Worm (Caenorhabditis elegans): ENCODE results near the gene K02F3.2.

Gene K02F3.2

DNA sequence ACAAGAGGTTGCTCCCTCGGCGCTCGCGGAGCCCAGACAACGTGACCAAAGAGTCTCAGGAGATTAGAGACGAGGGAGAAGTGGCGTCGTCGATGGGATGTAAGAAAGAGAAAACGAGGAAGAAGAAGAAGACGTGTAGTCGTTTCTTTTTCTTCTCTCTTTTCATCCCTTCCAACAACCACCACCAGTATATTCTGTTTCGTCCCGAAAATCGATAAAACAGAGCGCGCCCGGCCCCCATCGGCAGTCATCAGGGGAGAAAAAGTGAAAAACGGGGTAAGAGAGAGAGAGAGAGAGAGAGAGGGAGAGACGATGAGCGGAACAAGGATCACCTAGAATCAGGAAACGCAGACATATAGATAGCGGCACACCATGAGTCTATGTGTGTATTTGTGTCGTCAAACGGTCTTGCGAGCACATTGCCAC lies 42.2 kb downstream of the K02F3.2 start (continued):
- TF ChIP-seq dmd-9 (GFP tag; IDR thresholded peaks at IDR 0.05) = no peak
- TF ChIP-seq R02D3.7 (tag; optimal IDR thresholded peaks at IDR 0.05) = no peak
- TF ChIP-seq zag-1 (tag; optimal IDR thresholded peaks at IDR 0.05) = no peak
- no peak for TF ChIP-seq daf-19 (GFP tag; conservative IDR thresholded peaks at IDR 0.05)
- no peak for TF ChIP-seq madf-5 (GFP tag; IDR thresholded peaks at IDR 0.05)
- TF ChIP-seq rbr-2 (tag; optimal IDR thresholded peaks at IDR 0.05) = peak; percentile 88
- TF ChIP-seq mep-1 (tag; optimal IDR thresholded peaks at IDR 0.05) = peak; percentile 83
- TF ChIP-seq Y5F2A.4 (GFP tag; optimal IDR thresholded peaks at IDR 0.05) = no peak
- peak; percentile 88 for TF ChIP-seq hlh-30 (tag; optimal IDR thresholded peaks at IDR 0.05; ENCODE audit: insufficient read depth)
- TF ChIP-seq ceh-32 (tag; optimal IDR thresholded peaks at IDR 0.05; ENCODE audit: poor library complexity) = no peak
- TF ChIP-seq egl-27 (tag; optimal IDR thresholded peaks at IDR 0.05) = no peak
- TF ChIP-seq zfp-2 (tag; optimal IDR thresholded peaks at IDR 0.05) = no peak

DNA sequence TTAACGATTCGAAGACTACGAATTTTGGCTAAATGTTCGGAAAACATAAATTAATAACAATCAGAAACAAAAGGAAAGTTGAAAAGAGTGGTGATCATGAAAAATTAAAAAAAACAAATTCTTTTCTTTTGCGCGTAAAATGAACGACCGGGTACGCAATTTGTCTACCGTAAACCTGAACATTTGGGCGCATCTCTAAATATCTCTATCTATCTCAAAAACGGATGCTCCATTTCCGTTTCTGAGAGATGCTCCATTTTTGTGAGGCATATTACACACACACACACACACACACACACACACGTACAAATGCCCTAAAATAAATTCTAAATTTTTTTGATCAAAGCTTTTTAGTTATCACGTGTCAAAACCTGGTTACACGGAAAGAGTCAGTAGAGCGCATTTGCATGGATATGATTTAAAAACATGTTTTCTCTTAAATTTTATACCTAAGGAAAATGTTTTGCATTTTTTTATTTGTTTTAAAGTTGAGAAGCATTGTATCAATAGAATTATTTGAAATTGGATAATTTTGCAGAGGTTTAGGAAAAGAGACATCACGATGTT lies 43.4 kb downstream of the K02F3.2 start:
- no peak for TF ChIP-seq lin-15B (tag; optimal IDR thresholded peaks at IDR 0.05)
- no peak for TF ChIP-seq nhr-48 (tag; optimal IDR thresholded peaks at IDR 0.05)
- no peak for TF ChIP-seq F10B5.3 (tag; optimal IDR thresholded peaks at IDR 0.05)
- TF ChIP-seq fkh-10 (GFP tag; optimal IDR thresholded peaks at IDR 0.05) = no peak
- TF ChIP-seq D1046.2 (GFP tag; IDR thresholded peaks at IDR 0.05) = no peak
- no peak for TF ChIP-seq F44E2.7 (GFP tag; IDR thresholded peaks at IDR 0.05)
- no peak for TF ChIP-seq nhr-102 (tag; optimal IDR thresholded peaks at IDR 0.05)
- TF ChIP-seq ceh-20 (GFP tag; IDR thresholded peaks at IDR 0.05) = no peak
- TF ChIP-seq lin-38 (GFP tag; IDR thresholded peaks at IDR 0.05) = peak; percentile 44
- TF ChIP-seq lsy-2 (tag; optimal IDR thresholded peaks at IDR 0.05) = peak in 1 of 2 experiments; percentile 52
- no peak for TF ChIP-seq Y75B8A.6 (GFP tag; IDR thresholded peaks at IDR 0.05)
- no peak for TF ChIP-seq ztf-11 (tag; optimal IDR thresholded peaks at IDR 0.05)
- TF ChIP-seq T20F7.1 (GFP tag; optimal IDR thresholded peaks at IDR 0.05) = peak; percentile 23
- peak; percentile 50 for TF ChIP-seq hlh-30 (tag; optimal IDR thresholded peaks at IDR 0.05; ENCODE audit: insufficient read depth)
- no peak for TF ChIP-seq Y48G9A.11 (GFP tag; IDR thresholded peaks at IDR 0.05)
- TF ChIP-seq daf-16 (GFP tag; optimal IDR thresholded peaks at IDR 0.05) = no peak
- peak; percentile 26 for TF ChIP-seq daf-16 (tag; optimal IDR thresholded peaks at IDR 0.05)
- no peak for TF ChIP-seq dpl-1 (GFP tag; optimal IDR thresholded peaks at IDR 0.05)
- no peak for TF ChIP-seq snpc-1.2 (GFP tag; IDR thresholded peaks at IDR 0.05)
- no peak for TF ChIP-seq ZK337.2 (GFP tag; IDR thresholded peaks at IDR 0.05)
- no peak for TF ChIP-seq dmd-9 (GFP tag; IDR thresholded peaks at IDR 0.05)

DNA sequence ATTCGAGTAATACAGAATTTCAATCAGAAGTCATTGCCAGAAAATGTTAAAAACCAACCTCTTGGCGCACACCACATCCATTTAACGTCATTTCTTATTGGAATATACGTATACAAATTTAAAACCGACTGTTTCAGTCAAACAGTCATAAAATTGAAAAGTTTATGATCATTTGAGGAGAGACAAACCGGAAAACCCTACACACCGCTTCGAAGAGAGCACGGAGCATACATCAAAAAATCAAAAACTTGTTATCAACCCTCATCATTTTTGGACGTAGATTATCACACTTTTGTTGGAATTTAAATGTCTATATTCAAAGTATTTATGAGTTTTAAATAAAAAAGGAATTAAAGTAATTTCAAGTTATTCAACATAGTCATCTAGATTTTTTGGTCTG lies 45.4 kb downstream of the K02F3.2 start, which contains the start of gene T24C4.10:
Gene T24C4.10, minus strand, starts transcription at position 230 of the 400 bp plus-strand sequence.
- no peak for TF ChIP-seq mxl-2 (GFP tag; conservative IDR thresholded peaks at IDR 0.05)
- no peak for TF ChIP-seq T26A8.4 (GFP tag; IDR thresholded peaks at IDR 0.05)
- no peak for TF ChIP-seq sdz-12 (GFP tag; optimal IDR thresholded peaks at IDR 0.05)
- no peak for TF ChIP-seq daf-16 (GFP tag; optimal IDR thresholded peaks at IDR 0.05)
- TF ChIP-seq daf-16 (tag; optimal IDR thresholded peaks at IDR 0.05) = peak; percentile 45
- TF ChIP-seq nhr-28 (tag; optimal IDR thresholded peaks at IDR 0.05) = peak; percentile 45
- TF ChIP-seq F37D6.2 (tag; optimal IDR thresholded peaks at IDR 0.05) = no peak
- peak; percentile 61; the same call in 1 of the 2 replicates for TF ChIP-seq php-3 (GFP tag; IDR thresholded peaks at IDR 0.05)
- TF ChIP-seq hlh-11 (tag; optimal IDR thresholded peaks at IDR 0.05) = peak; percentile 35
- TF ChIP-seq ZK337.2 (GFP tag; IDR thresholded peaks at IDR 0.05) = no peak
- no peak for TF ChIP-seq R02D3.7 (tag; optimal IDR thresholded peaks at IDR 0.05)
- no peak for TF ChIP-seq dpl-1 (GFP tag; optimal IDR thresholded peaks at IDR 0.05)
- no peak for TF ChIP-seq lin-1 (GFP tag; IDR thresholded peaks at IDR 0.05)
- peak; percentile 45; the same call in 1 of the 2 replicates for TF ChIP-seq dmd-6 (GFP tag; IDR thresholded peaks at IDR 0.05)
- TF ChIP-seq dve-1 (tag; optimal IDR thresholded peaks at IDR 0.05; ENCODE audit: insufficient read depth) = peak; percentile 36
- TF ChIP-seq saeg-2 (GFP tag; IDR thresholded peaks at IDR 0.05) = no peak
- no peak for TF ChIP-seq lir-3 (tag; optimal IDR thresholded peaks at IDR 0.05)
- peak; percentile 36 for TF ChIP-seq nhr-77 (tag; optimal IDR thresholded peaks at IDR 0.05)
- peak; percentile 87 for TF ChIP-seq pqm-1 (tag; optimal IDR thresholded peaks at IDR 0.05)
- TF ChIP-seq mxl-3 (GFP tag; optimal IDR thresholded peaks at IDR 0.05) = no peak
- TF ChIP-seq zfp-2 (tag; optimal IDR thresholded peaks at IDR 0.05) = no peak
- no peak for TF ChIP-seq zfp-3 (GFP tag; conservative IDR thresholded peaks at IDR 0.05)
- no peak for TF ChIP-seq nhr-48 (tag; optimal IDR thresholded peaks at IDR 0.05)
- TF ChIP-seq unc-62 (GFP tag; optimal IDR thresholded peaks at IDR 0.05 in 1 of 2) = no peak
- TF ChIP-seq unc-62 (tag; optimal IDR thresholded peaks at IDR 0.05) = no peak
